Fruit fly (Drosophila melanogaster) whole organism, embryonic: ENCODE measurements around the gene Wee1.

ENCODE experiments used
- CG10321 ChIP-seq: fragments of 200-800 bp; sonication (Bioruptor generic); IDR thresholded peaks from 2 replicates; pipeline ENCODE4 v1.3.6; 2022; ENCODE audit warnings: missing biosample characterization, missing genetic modification characterization
- CG10462 ChIP-seq: fragments of 200-800 bp; sonication (Bioruptor generic); optimal IDR thresholded peaks from 2 replicates; lab custom pipeline; 2016; ENCODE audit warnings: missing biosample characterization, missing genetic modification characterization
- CG11093 ChIP-seq: fragments of 200-800 bp; sonication (Bioruptor generic); IDR thresholded peaks from 3 replicates; pipeline ENCODE4 v1.3.6; 2022; ENCODE audit warnings: missing biosample characterization, missing genetic modification characterization
- CG11456 ChIP-seq: fragments of 200-800 bp; sonication (Bioruptor generic); IDR thresholded peaks from 3 replicates; pipeline ENCODE4 v1.3.6; 2022; ENCODE audit warnings: missing biosample characterization, missing genetic modification characterization
- CG11723 ChIP-seq: fragments of 200-800 bp; sonication (Bioruptor generic); optimal IDR thresholded peaks from 2 replicates; lab custom pipeline; 2017; ENCODE audit warnings: missing biosample characterization, mild to moderate bottlenecking, missing genetic modification characterization
- CG12391 ChIP-seq: fragments of 200-800 bp; sonication (Bioruptor generic); optimal IDR thresholded peaks from 3 replicates; lab custom pipeline; 2018; ENCODE audit warnings: missing biosample characterization, mild to moderate bottlenecking, missing genetic modification characterization, moderate library complexity
- CG15601 ChIP-seq: fragments of 200-800 bp; sonication (Bioruptor generic); optimal IDR thresholded peaks from 3 replicates; lab custom pipeline; 2019; ENCODE audit warnings: missing biosample characterization, mild to moderate bottlenecking, missing genetic modification characterization, moderate library complexity
- CG1602 ChIP-seq: fragments of 200-800 bp; sonication (Bioruptor generic); optimal IDR thresholded peaks from 3 replicates; lab custom pipeline; 2016; ENCODE audit warnings: missing biosample characterization, missing genetic modification characterization
- CG30020 ChIP-seq: fragments of 200-800 bp; optimal IDR thresholded peaks from 2 replicates; lab custom pipeline; 2019; ENCODE audit warnings: missing biosample characterization, mild to moderate bottlenecking, missing genetic modification characterization, moderate library complexity
- CG31224 ChIP-seq: fragments of 200-800 bp; sonication (Bioruptor generic); IDR thresholded peaks from 2 replicates; pipeline ENCODE4 v1.3.6; 2022; ENCODE audit warnings: missing biosample characterization, missing genetic modification characterization
- CG6654 ChIP-seq: fragments of 200-800 bp; sonication (Bioruptor generic); optimal IDR thresholded peaks from 2 replicates; lab custom pipeline; 2017; ENCODE audit warnings: missing biosample characterization, mild to moderate bottlenecking, missing genetic modification characterization
- CG6683 ChIP-seq: fragments of 200-800 bp; sonication (Bioruptor generic); optimal IDR thresholded peaks from 2 replicates; lab custom pipeline; 2017; ENCODE audit warnings: missing biosample characterization, mild to moderate bottlenecking, missing genetic modification characterization, missing genetic modification reagents
- CG7839 ChIP-seq: fragments of 200-800 bp; sonication (Bioruptor generic); optimal IDR thresholded peaks from 3 replicates; lab custom pipeline; 2018; ENCODE audit warnings: missing biosample characterization, mild to moderate bottlenecking, missing genetic modification characterization, moderate library complexity
- CG7963 ChIP-seq: fragments of 200-800 bp; sonication (Bioruptor generic); IDR thresholded peaks from 3 replicates; pipeline ENCODE4 v1.3.6; 2022; ENCODE audit warnings: missing biosample characterization, missing genetic modification characterization; ENCODE audit not compliant: partially characterized antibody
- CG8388 ChIP-seq: fragments of 200-800 bp; sonication (Bioruptor generic); optimal IDR thresholded peaks from 2 replicates; lab custom pipeline; 2019; ENCODE audit warnings: missing biosample characterization, mild to moderate bottlenecking, missing genetic modification characterization, moderate library complexity
- CG9437 ChIP-seq: fragments of 200-800 bp; sonication (Bioruptor generic); optimal IDR thresholded peaks from 2 replicates; lab custom pipeline; 2018; ENCODE audit warnings: missing biosample characterization, mild to moderate bottlenecking, missing genetic modification characterization
- CG9932 ChIP-seq: fragments of 200-800 bp; sonication (Bioruptor generic); IDR thresholded peaks from 2 replicates; pipeline ENCODE4 v1.3.6; 2022; ENCODE audit warnings: missing biosample characterization, missing genetic modification characterization
- CkIIα-i1 ChIP-seq: fragments of 200-800 bp; sonication (Bioruptor generic); IDR thresholded peaks from 2 replicates; pipeline ENCODE4 v1.3.6; 2022; ENCODE audit warnings: missing biosample characterization, missing genetic modification characterization
- CrebB ChIP-seq: fragments of 200-800 bp; sonication (Bioruptor generic); optimal IDR thresholded peaks from 3 replicates; lab custom pipeline; 2018; ENCODE audit warnings: missing biosample characterization, mild to moderate bottlenecking, missing genetic modification characterization
- D19A ChIP-seq: fragments of 200-800 bp; optimal IDR thresholded peaks from 3 replicates; lab custom pipeline; 2019; ENCODE audit warnings: missing biosample characterization, mild to moderate bottlenecking, missing genetic modification characterization, moderate library complexity
- Gsc ChIP-seq: fragments of 200-800 bp; sonication (Bioruptor generic); IDR thresholded peaks from 2 replicates; pipeline ENCODE4 v1.3.6; 2022; ENCODE audit warnings: missing biosample characterization, missing genetic modification characterization
- Hand ChIP-seq: fragments of 200-800 bp; sonication (Bioruptor generic); optimal IDR thresholded peaks from 2 replicates; lab custom pipeline; 2017; ENCODE audit warnings: mild to moderate bottlenecking, missing biosample characterization, missing genetic modification reagents, missing genetic modification characterization
- HmgZ ChIP-seq: fragments of 200-800 bp; sonication (Bioruptor generic); optimal IDR thresholded peaks from 2 replicates; lab custom pipeline; 2018; ENCODE audit warnings: missing biosample characterization, mild to moderate bottlenecking, missing genetic modification characterization
- Hmx ChIP-seq: fragments of 200-800 bp; sonication (Bioruptor generic); optimal IDR thresholded peaks from 2 replicates; lab custom pipeline; 2016; ENCODE audit warnings: missing biosample characterization, missing genetic modification characterization
- Hsf ChIP-seq: fragments of 200-800 bp; sonication (Bioruptor generic); optimal IDR thresholded peaks from 3 replicates; lab custom pipeline; 2016; ENCODE audit warnings: missing biosample characterization, missing genetic modification characterization
- Kr ChIP-seq: fragments of 200-800 bp; sonication (Bioruptor generic); optimal IDR thresholded peaks from 2 replicates; lab custom pipeline; 2017; ENCODE audit warnings: missing biosample characterization, mild to moderate bottlenecking, missing genetic modification characterization
- Max ChIP-seq: fragments of 200-800 bp; sonication (Bioruptor generic); optimal IDR thresholded peaks from 2 replicates; lab custom pipeline; 2016; ENCODE audit warnings: missing biosample characterization, mild to moderate bottlenecking, missing genetic modification characterization
- Mrtf ChIP-seq: fragments of 200-800 bp; sonication (Bioruptor generic); IDR thresholded peaks from 3 replicates; pipeline ENCODE4 v1.3.6; 2022; ENCODE audit warnings: missing biosample characterization, missing genetic modification characterization
- NC2α ChIP-seq: fragments of 200-800 bp; sonication (Bioruptor generic); optimal IDR thresholded peaks from 2 replicates; lab custom pipeline; 2016; ENCODE audit warnings: missing biosample characterization, missing genetic modification characterization
- Nf-YA ChIP-seq: fragments of 200-800 bp; sonication (Bioruptor generic); IDR thresholded peaks from 2 replicates; pipeline ENCODE4 v1.3.6; 2022; ENCODE audit warnings: missing biosample characterization, missing genetic modification characterization
- Nf-YB ChIP-seq: fragments of 200-800 bp; sonication (Bioruptor generic); optimal IDR thresholded peaks from 3 replicates; lab custom pipeline; 2019; ENCODE audit warnings: missing biosample characterization, mild to moderate bottlenecking, missing genetic modification characterization, moderate library complexity
- Stat92E ChIP-seq, 3 experiments: fragments of >200 bp in 2 of 3; fragments of 200-800 bp in 1 of 3; sonication (Bioruptor generic) in 1 of 3; optimal IDR thresholded peaks; 2 replicates each; lab custom pipeline; 2017 to 2019; ENCODE audit warnings: missing biosample characterization in 3 of 3, missing genetic modification characterization in 3 of 3, mild to moderate bottlenecking in 1 of 3, moderate library complexity in 1 of 3
- btn ChIP-seq: fragments of 200-800 bp; sonication (Bioruptor generic); optimal IDR thresholded peaks from 2 replicates; lab custom pipeline; 2016; ENCODE audit warnings: missing biosample characterization, missing genetic modification characterization
- chn ChIP-seq: fragments of 200-800 bp; sonication (Bioruptor generic); optimal IDR thresholded peaks from 2 replicates; lab custom pipeline; 2016; ENCODE audit warnings: missing biosample characterization, missing genetic modification characterization
- corto ChIP-seq: fragments of 200-800 bp; sonication (Bioruptor generic); optimal IDR thresholded peaks from 2 replicates; lab custom pipeline; 2016; ENCODE audit warnings: missing biosample characterization, mild to moderate bottlenecking, missing genetic modification characterization, moderate library complexity
- cwo ChIP-seq: fragments of 200-800 bp; sonication (Bioruptor generic); optimal IDR thresholded peaks from 3 replicates; lab custom pipeline; 2017; ENCODE audit warnings: missing biosample characterization, missing genetic modification characterization, mild to moderate bottlenecking, moderate library complexity, missing genetic modification reagents
- disco-r ChIP-seq: fragments of 200-800 bp; sonication (Bioruptor generic); optimal IDR thresholded peaks from 2 replicates; lab custom pipeline; 2016; ENCODE audit warnings: missing biosample characterization, missing genetic modification characterization
- gro ChIP-seq: fragments of 200-800 bp; sonication (Bioruptor generic); optimal IDR thresholded peaks from 2 replicates; lab custom pipeline; 2016; ENCODE audit warnings: missing biosample characterization, missing genetic modification characterization
- gsb ChIP-seq: fragments of 200-800 bp; sonication (Bioruptor generic); IDR thresholded peaks from 2 replicates; pipeline ENCODE4 v1.3.6; 2022; ENCODE audit warnings: missing biosample characterization, missing genetic modification characterization
- lola ChIP-seq, 3 experiments: fragments of >200 bp in 2 of 3; fragments of 200-800 bp in 1 of 3; sonication (Bioruptor generic) in 1 of 3; optimal IDR thresholded peaks; 2 replicates each; lab custom pipeline; 2017 to 2019; ENCODE audit warnings: missing biosample characterization in 3 of 3, missing genetic modification characterization in 3 of 3, mild to moderate bottlenecking in 1 of 3, moderate library complexity in 1 of 3
- maf-S ChIP-seq: fragments of 200-800 bp; sonication (Bioruptor generic); optimal IDR thresholded peaks from 2 replicates; lab custom pipeline; 2016; ENCODE audit warnings: missing biosample characterization, missing genetic modification characterization
- nmo ChIP-seq: fragments of 200-800 bp; sonication (Bioruptor generic); optimal IDR thresholded peaks from 2 replicates; lab custom pipeline; 2018; ENCODE audit warnings: missing biosample characterization, mild to moderate bottlenecking, missing genetic modification characterization, moderate library complexity
- org-1 ChIP-seq: fragments of 200-800 bp; sonication (Bioruptor generic); optimal IDR thresholded peaks from 2 replicates; lab custom pipeline; 2017; ENCODE audit warnings: missing biosample characterization, missing genetic modification characterization
- otp ChIP-seq: fragments of 200-800 bp; sonication (Bioruptor generic); IDR thresholded peaks from 3 replicates; pipeline ENCODE4, ENCODE4 v1.3.6; 2022; ENCODE audit warnings: missing biosample characterization, missing genetic modification characterization
- pho ChIP-seq: fragments of 200-800 bp; sonication (Bioruptor generic); optimal IDR thresholded peaks from 2 replicates; lab custom pipeline; 2016; ENCODE audit warnings: missing biosample characterization, missing genetic modification characterization
- pnt ChIP-seq: fragments of 200-800 bp; sonication (Bioruptor generic); optimal IDR thresholded peaks from 3 replicates; lab custom pipeline; 2016; ENCODE audit warnings: missing biosample characterization, missing genetic modification characterization
- psq ChIP-seq: fragments of 200-800 bp; sonication (Bioruptor generic); optimal IDR thresholded peaks from 2 replicates; lab custom pipeline; 2017; ENCODE audit warnings: missing biosample characterization, missing genetic modification characterization
- shn ChIP-seq: fragments of 200-800 bp; sonication (Bioruptor generic); optimal IDR thresholded peaks from 3 replicates; lab custom pipeline; 2016; ENCODE audit warnings: missing biosample characterization, missing genetic modification characterization
- sna ChIP-seq: fragments of 200-800 bp; sonication (Bioruptor generic); IDR thresholded peaks from 2 replicates; pipeline ENCODE4 v1.3.6; 2022; ENCODE audit warnings: missing biosample characterization, missing genetic modification characterization; ENCODE audit not compliant: partially characterized antibody
- tap ChIP-seq: fragments of 200-800 bp; optimal IDR thresholded peaks from 3 replicates; lab custom pipeline; 2019; ENCODE audit warnings: missing biosample characterization, mild to moderate bottlenecking, missing genetic modification characterization, moderate library complexity
- wek ChIP-seq: fragments of 200-800 bp; sonication (Bioruptor generic); optimal IDR thresholded peaks from 3 replicates; lab custom pipeline; 2018; ENCODE audit warnings: missing biosample characterization, mild to moderate bottlenecking, missing genetic modification characterization, moderate library complexity

Gene Wee1

DNA sequence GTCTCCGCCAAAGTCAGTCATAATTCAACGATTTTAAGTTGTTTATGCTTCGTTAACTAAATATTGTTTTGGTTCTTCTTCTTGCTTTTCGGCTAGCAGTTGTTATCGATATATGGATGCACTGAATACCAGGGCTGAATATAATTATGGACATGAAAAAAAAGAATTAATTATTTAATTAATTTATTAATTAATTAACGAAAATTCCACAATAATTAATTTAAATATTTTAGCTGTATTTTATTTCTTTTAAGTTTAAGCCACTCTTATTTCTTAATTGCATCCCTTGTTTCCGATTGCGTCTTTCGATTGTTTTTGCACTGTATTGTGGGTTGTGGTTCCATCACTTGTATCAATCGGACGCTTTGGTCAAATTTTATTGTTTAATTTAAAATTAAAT is 36.2 kb upstream of the Wee1 start, which contains the start of the genes Gas41 and SA1 (continued):
- TF ChIP-seq CG10462 = peak; percentile 66
- no peak for TF ChIP-seq D19A (tag; lab: Kevin White, UChicago)
- no peak for TF ChIP-seq Mrtf
- TF ChIP-seq Stat92E (GFP tag; optimal IDR thresholded peaks at IDR 0.05; lab: Kevin White, UChicago) = no peak
- peak; percentile 64 for TF ChIP-seq CG6683 (GFP tag; lab: Kevin White, UChicago)
- TF ChIP-seq CG9437 (GFP tag; lab: Kevin White, UChicago) = peak; percentile 78
- no peak for TF ChIP-seq Hmx (GFP tag; lab: Kevin White, UChicago)
- peak; percentile 93 for TF ChIP-seq CG8388 (GFP tag; lab: Kevin White, UChicago)
- TF ChIP-seq CG10321 = 0 out of 2 replicates have a peak, but pooled peaks have one; percentile 24
- TF ChIP-seq sna (GFP tag; lab: Robert Waterston, UW) = peak; percentile 78
- TF ChIP-seq CG15601 (tag; lab: Kevin White, UChicago) = no peak
- peak; percentile 24 for TF ChIP-seq nmo (GFP tag; lab: Kevin White, UChicago)
- peak; percentile 56; the same call in 1 of the 3 replicates for TF ChIP-seq otp (GFP tag; lab: Robert Waterston, UW)
- TF ChIP-seq org-1 (GFP tag; lab: Kevin White, UChicago) = no peak
- peak; percentile 81 for TF ChIP-seq CG30020
- TF ChIP-seq CG7963 (GFP tag; lab: Robert Waterston, UW) = 0 out of 3 replicates have a peak, but pooled peaks have one; percentile 25
- TF ChIP-seq pnt (GFP tag; lab: Kevin White, UChicago) = peak; percentile 48
- TF ChIP-seq CG12391 = peak; percentile 98
- peak; percentile 30 for TF ChIP-seq disco-r (GFP tag; lab: Kevin White, UChicago)
- peak; percentile 72 for TF ChIP-seq cwo (GFP tag; lab: Kevin White, UChicago)
- TF ChIP-seq gro (GFP tag; lab: Kevin White, UChicago) = peak; percentile 41
- TF ChIP-seq Gsc = no peak
- TF ChIP-seq Hand = peak; percentile 74
- TF ChIP-seq btn (GFP tag; lab: Kevin White, UChicago) = no peak
- peak; percentile 84 for TF ChIP-seq HmgZ (tag; lab: Kevin White, UChicago)
- peak; percentile 24 for TF ChIP-seq shn (GFP tag; lab: Kevin White, UChicago)
- peak; percentile 82 for TF ChIP-seq CG11093 (GFP tag; lab: Robert Waterston, UW)
- no peak for TF ChIP-seq NC2α
- peak in 1 of 3 experiments; percentile 90 for TF ChIP-seq lola (GFP tag; optimal IDR thresholded peaks at IDR 0.05; lab: Kevin White, UChicago)
- no peak for TF ChIP-seq Nf-YA (GFP tag; lab: Robert Waterston, UW)
- TF ChIP-seq pho (GFP tag; lab: Kevin White, UChicago) = peak; percentile 41
- no peak for TF ChIP-seq tap
- peak; percentile 63 for TF ChIP-seq gsb (GFP tag; lab: Robert Waterston, UW)
- TF ChIP-seq psq = peak; percentile 12
- peak; percentile 63 for TF ChIP-seq chn (GFP tag; lab: Kevin White, UChicago)
- no peak for TF ChIP-seq wek (GFP tag; lab: Kevin White, UChicago)
- no peak for TF ChIP-seq corto (GFP tag; lab: Kevin White, UChicago)
- TF ChIP-seq CG11723 = no peak
- TF ChIP-seq CkIIα-i1 (GFP tag; lab: Robert Waterston, UW) = no peak
- peak; percentile 92 for TF ChIP-seq CG1602
- TF ChIP-seq CG7839 (tag; lab: Kevin White, UChicago) = no peak
- peak; percentile 95 for TF ChIP-seq CG9932
- TF ChIP-seq CG31224 (GFP tag; lab: Robert Waterston, UW) = peak; percentile 87
- no peak for TF ChIP-seq CG11456 (GFP tag; lab: Robert Waterston, UW)
- no peak for TF ChIP-seq Nf-YB (GFP tag; lab: Kevin White, UChicago)
- TF ChIP-seq Kr (GFP tag; lab: Kevin White, UChicago) = no peak
- TF ChIP-seq CrebB (tag; lab: Kevin White, UChicago) = peak; percentile 79
- TF ChIP-seq CG6654 = peak; percentile 5
- TF ChIP-seq maf-S (GFP tag; lab: Kevin White, UChicago) = no peak
- no peak for TF ChIP-seq Hsf (GFP tag; lab: Kevin White, UChicago)
- no peak for TF ChIP-seq Max (GFP tag; lab: Kevin White, UChicago)
